Worm (Caenorhabditis elegans): ENCODE results near the gene M03B6.4.

DNA sequence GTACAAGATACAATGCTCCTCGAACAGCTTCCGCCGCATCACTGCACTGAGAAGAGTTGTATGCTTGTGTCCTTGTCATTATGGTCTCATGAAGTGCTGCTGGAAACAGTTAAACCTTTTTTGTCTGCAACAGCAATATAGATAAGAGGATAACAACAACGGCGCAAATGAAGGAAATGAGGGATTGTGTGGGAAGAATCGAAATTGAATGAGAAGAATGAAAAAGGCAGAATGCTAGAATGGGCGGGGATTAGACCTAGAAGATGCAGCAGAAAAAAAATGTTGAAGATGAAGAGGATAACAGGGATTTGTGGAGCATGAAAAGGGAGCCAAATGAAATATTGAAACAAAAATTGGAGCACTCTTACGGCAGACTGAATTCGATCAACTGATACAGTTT lies 34.6 kb downstream of the M03B6.4 start, which contains the start of gene sra-37:
- TF ChIP-seq cog-1 (tag; optimal IDR thresholded peaks at IDR 0.05): no peak
- TF ChIP-seq klf-2 (GFP tag; conservative IDR thresholded peaks at IDR 0.05): no peak
- no peak for TF ChIP-seq tab-1 (GFP tag; IDR thresholded peaks at IDR 0.05)
